Fruit fly (Drosophila melanogaster): Measurements from ENCODE around the gene Ada1-2.
A peak's percentile ranks its signal among the peaks of the same experiment; 100 is the strongest.

DNA sequence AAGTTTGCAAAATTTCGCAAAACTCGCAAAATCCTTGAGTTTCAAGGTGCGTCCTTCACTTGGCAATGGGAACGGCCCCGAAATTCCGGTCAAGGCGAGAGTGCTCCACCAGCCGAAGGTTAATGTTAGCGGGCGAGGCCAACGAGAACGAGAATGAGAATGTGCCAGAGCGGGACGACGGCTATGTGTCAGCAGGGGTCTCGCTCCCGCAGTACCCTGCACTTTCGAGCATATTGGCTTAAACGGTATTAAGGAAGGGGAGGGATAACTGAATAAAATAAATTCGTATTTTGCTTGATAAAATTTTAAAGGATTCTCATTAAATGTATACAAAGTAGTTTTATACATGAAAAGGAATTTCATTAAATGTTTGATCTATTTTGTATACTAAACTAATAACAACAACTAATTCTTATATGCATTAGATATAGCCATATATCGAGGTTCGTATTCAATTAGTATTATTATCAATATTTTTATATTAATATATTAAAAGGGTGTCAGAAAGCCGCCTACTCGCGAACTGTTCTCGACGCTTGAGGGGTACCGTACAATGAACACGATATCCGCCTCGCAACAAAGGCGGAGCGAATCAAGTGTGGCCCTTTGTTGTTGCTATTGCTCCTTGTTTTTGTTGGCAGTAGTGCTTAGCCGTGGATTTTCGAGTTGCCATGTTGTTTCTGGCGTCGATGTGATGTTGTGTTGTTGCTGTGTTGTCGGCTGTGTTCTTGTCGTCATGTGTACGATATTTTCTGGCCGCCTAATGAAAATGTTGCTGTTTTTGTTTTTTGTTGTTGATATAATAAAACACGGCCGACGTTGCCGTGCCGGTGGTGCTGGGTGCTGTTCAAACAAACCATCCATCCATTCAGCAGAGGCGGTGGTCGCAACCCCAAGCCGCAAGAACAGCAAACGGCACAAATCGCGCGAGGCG lies 14.0 kb downstream of the Ada1-2 start:
- TF ChIP-seq lz (GFP tag; optimal IDR thresholded peaks at IDR 0.05) = peak; percentile 77
- TF ChIP-seq Met (GFP tag; optimal IDR thresholded peaks at IDR 0.05) = peak; percentile 74
- peak; percentile 90 for TF ChIP-seq spab (GFP tag; optimal IDR thresholded peaks at IDR 0.05)
- no peak for TF ChIP-seq CG15336 (GFP tag; IDR thresholded peaks at IDR 0.05)
- peak; percentile 83 for TF ChIP-seq CG3919 (GFP tag; optimal IDR thresholded peaks at IDR 0.05)
- peak; percentile 76 for TF ChIP-seq Lpt (GFP tag; optimal IDR thresholded peaks at IDR 0.05)
